Fruit fly (Drosophila melanogaster): ENCODE measurements around the gene Wdr37.

Wdr37 gene

DNA sequence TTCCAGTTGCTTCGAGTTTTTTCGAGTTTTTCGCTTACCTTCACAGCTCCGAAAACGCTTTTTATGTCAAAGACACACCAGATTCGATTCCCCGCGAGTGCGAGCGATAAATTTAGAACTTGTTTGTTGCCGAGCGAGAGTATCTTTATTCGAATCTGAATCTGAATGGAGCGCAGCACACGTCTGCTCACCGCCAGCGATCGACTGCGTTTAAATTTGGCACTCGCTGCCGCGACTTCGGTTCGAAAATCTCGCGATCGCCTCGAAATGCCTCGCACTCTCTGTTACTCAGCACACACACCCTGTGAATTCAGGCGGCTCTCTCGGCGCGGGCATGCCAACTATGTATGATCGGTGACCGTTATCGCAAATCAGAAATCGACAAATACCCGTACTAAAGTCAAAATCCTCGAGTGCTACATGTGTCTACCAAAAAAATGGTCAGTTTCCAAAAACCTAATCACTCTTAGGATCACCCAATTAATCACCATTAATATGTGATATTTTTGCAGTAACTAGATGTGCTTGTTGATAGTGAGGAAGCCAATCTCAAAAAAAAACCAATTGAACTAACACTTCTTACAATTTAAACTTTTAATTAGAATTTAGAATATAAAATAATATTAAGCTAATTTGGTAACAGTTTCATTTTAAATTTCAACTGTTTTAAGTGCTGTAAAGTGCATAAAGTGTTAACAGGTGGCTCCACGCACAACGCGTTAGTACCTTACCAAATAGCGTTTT lies 3.4 kb downstream of the Wdr37 start, which contains the start of gene Vha100-2 (continued):
- peak; percentile 80 for TF ChIP-seq dsx (GFP tag; optimal IDR thresholded peaks at IDR 0.05; ENCODE audit: poor library complexity, severe bottlenecking)
- peak; percentile 27 for TF ChIP-seq Lpt (GFP tag; optimal IDR thresholded peaks at IDR 0.05)
- no peak for TF ChIP-seq dac (GFP tag; optimal IDR thresholded peaks at IDR 0.05)
- TF ChIP-seq CG10669 (GFP tag; optimal IDR thresholded peaks at IDR 0.05): no peak
- no peak for TF ChIP-seq Gug (GFP tag; IDR thresholded peaks at IDR 0.05)
- TF ChIP-seq pdm3 (GFP tag; optimal IDR thresholded peaks at IDR 0.05): no peak
- no peak for TF ChIP-seq Eip93F (GFP tag; optimal IDR thresholded peaks at IDR 0.05)
- TF ChIP-seq lz (GFP tag; optimal IDR thresholded peaks at IDR 0.05): peak; percentile 18
- TF ChIP-seq Hr39 (GFP tag; optimal IDR thresholded peaks at IDR 0.05): no peak
- peak; percentile 20 for TF ChIP-seq CG31627 (GFP tag; optimal IDR thresholded peaks at IDR 0.05)
- peak; percentile 45 for TF ChIP-seq Hr4 (GFP tag; optimal IDR thresholded peaks at IDR 0.05)
- no peak for TF ChIP-seq CG11762 (GFP tag; optimal IDR thresholded peaks at IDR 0.05; ENCODE audit: insufficient read depth)
- no peak for TF ChIP-seq Smox (GFP tag; optimal IDR thresholded peaks at IDR 0.05)
- TF ChIP-seq acj6 (GFP tag; optimal IDR thresholded peaks at IDR 0.05): peak; percentile 11
- TF ChIP-seq salr (GFP tag; optimal IDR thresholded peaks at IDR 0.05): no peak
- peak; percentile 23 for TF ChIP-seq CG8632 (GFP tag; optimal IDR thresholded peaks at IDR 0.05)
- no peak for TF ChIP-seq fd59A (GFP tag; optimal IDR thresholded peaks at IDR 0.05)
- TF ChIP-seq CG7368 (GFP tag; optimal IDR thresholded peaks at IDR 0.05): peak; percentile 27
- peak; percentile 44; the same call in 1 of the 2 replicates for TF ChIP-seq CG15336 (GFP tag; IDR thresholded peaks at IDR 0.05)
- TF ChIP-seq Eip78C (GFP tag): no peak
- TF ChIP-seq CG6163 (GFP tag; IDR thresholded peaks at IDR 0.05): peak; percentile 59; the same call in 2 of the 3 replicates
- no peak for TF ChIP-seq CG3032 (tag; optimal IDR thresholded peaks at IDR 0.05)
- peak; percentile 60 for TF ChIP-seq eg (GFP tag; IDR thresholded peaks at IDR 0.05)
- TF ChIP-seq CG6854 (GFP tag; optimal IDR thresholded peaks at IDR 0.05): peak; percentile 59
- TF ChIP-seq CG11902 (GFP tag; optimal IDR thresholded peaks at IDR 0.05): no peak
- no peak for TF ChIP-seq Ets96B (tag; optimal IDR thresholded peaks at IDR 0.05)

DNA sequence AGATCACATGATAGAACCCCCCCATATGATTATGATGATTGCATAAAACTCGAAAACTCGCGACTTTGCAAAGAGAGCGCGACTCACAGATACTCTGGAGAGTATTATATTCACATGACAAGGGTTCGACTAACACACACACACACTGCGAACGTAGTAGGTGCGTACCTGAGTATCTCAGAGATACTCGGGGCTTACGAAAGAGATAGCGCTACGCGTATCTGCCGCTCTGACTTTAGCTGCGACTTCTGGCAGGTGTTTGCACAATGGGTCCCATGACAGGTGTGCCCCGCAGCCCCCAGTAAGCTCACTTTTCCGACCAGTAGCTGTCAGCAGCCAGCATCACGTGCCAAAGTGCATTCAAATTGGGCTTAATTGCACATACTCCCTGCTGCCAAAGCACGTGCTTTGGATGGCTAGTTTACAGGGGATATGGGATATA lies 4.0 kb downstream of the Wdr37 start:
- no peak for TF ChIP-seq Eip93F (GFP tag; optimal IDR thresholded peaks at IDR 0.05)
- no peak for TF ChIP-seq Ets96B (tag; optimal IDR thresholded peaks at IDR 0.05)
- TF ChIP-seq Eip78C (GFP tag): peak; percentile 67
- no peak for TF ChIP-seq Sox15 (GFP tag; optimal IDR thresholded peaks at IDR 0.05)
- TF ChIP-seq achi (GFP tag; optimal IDR thresholded peaks at IDR 0.05): peak; percentile 47
- peak; percentile 2 for TF ChIP-seq CG6854 (GFP tag; optimal IDR thresholded peaks at IDR 0.05)
- TF ChIP-seq dac (GFP tag; optimal IDR thresholded peaks at IDR 0.05): no peak
- TF ChIP-seq CG6808 (GFP tag; optimal IDR thresholded peaks at IDR 0.05): peak; percentile 3
- no peak for TF ChIP-seq CG1621 (tag; optimal IDR thresholded peaks at IDR 0.05)
- TF ChIP-seq topi (GFP tag; optimal IDR thresholded peaks at IDR 0.05): no peak
- TF ChIP-seq ss (GFP tag; optimal IDR thresholded peaks at IDR 0.05): peak in 1 of 2 experiments; percentile 22
- TF ChIP-seq vri (GFP tag; optimal IDR thresholded peaks at IDR 0.05): peak; percentile 51
- peak; percentile 76 for TF ChIP-seq fkh (GFP tag; optimal IDR thresholded peaks at IDR 0.05)

DNA sequence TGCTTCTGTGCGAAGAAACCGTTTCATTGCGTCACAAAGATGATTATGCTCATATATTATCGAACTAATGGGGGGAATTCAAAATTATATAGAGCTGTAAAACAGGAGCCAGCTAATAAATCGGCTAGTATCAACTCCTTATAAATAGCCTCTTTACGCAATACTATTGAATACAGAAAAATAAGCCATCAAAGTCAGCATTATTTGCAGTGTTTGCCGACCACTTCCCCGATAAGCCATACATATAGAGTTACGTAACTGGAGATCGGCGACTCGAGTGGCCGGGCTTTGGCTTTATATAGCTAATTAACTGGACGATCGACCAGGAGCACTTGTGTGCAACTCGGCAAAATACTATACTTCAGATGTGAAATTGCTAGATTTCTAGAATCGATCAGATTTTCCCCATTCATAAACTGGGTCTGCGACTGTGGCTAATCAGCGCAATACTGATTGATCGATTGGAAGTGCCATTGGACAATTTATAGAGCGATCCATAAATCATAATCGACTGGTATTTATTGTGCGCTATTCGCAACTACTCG lies 4.6 kb downstream of the Wdr37 start:
- TF ChIP-seq CG7368 (GFP tag; optimal IDR thresholded peaks at IDR 0.05) (no peak), CG11294 (GFP tag; IDR thresholded peaks at IDR 0.05) (peak; percentile 23; the same call in 1 of the 2 replicates), CG3032 (tag; optimal IDR thresholded peaks at IDR 0.05) (peak; percentile 50), CG6163 (GFP tag; IDR thresholded peaks at IDR 0.05) (peak; percentile 80), cyc (GFP tag; optimal IDR thresholded peaks at IDR 0.05) (no peak)

Measured in whole organism, prepupa.